Fruit fly (Drosophila melanogaster) whole organism, wandering third instar larva: ENCODE results near the gene Obp19a.
A peak's percentile ranks its signal among the peaks of the same experiment; 100 is the strongest.

ENCODE experiments used
- Abd-B ChIP-seq: fragments of >200 bp; optimal IDR thresholded peaks from 2 replicates; lab custom pipeline; 2017; ENCODE audit warnings: missing biosample characterization, missing genetic modification characterization
- CG9705 ChIP-seq: fragments of 200-800 bp; sonication (Bioruptor generic); optimal IDR thresholded peaks from 2 replicates; lab custom pipeline; 2018; ENCODE audit warnings: missing biosample characterization, mild to moderate bottlenecking, missing genetic modification characterization
- CrebA ChIP-seq: fragments of 200-800 bp; sonication (Bioruptor generic); optimal IDR thresholded peaks from 2 replicates; lab custom pipeline; 2016; ENCODE audit warnings: missing biosample characterization, mild to moderate bottlenecking, missing genetic modification characterization, borderline replicate concordance
- Dif ChIP-seq: fragments of 200-275, 200-300 bp; sonication (Bioruptor generic); optimal IDR thresholded peaks from 2 replicates; lab custom pipeline; 2018; ENCODE audit warnings: missing biosample characterization, missing genetic modification characterization; ENCODE audit not compliant: partially characterized antibody
- GATAd ChIP-seq: sonication (Bioruptor generic); optimal IDR thresholded peaks from 2 replicates; lab custom pipeline; 2016; ENCODE audit warnings: missing biosample characterization, missing genetic modification characterization
- HLH106 ChIP-seq: fragments of 200-800 bp; optimal IDR thresholded peaks from 3 replicates; lab custom pipeline; 2019; ENCODE audit warnings: missing biosample characterization, mild to moderate bottlenecking, missing genetic modification characterization, moderate library complexity
- Hnf4 ChIP-seq: fragments of 200-800 bp; sonication (Bioruptor generic); optimal IDR thresholded peaks from 2 replicates; lab custom pipeline; 2016; ENCODE audit warnings: missing biosample characterization, mild to moderate bottlenecking, missing genetic modification characterization
- Hr83 ChIP-seq: fragments of 200-300 bp; sonication (Bioruptor generic); optimal IDR thresholded peaks from 2 replicates; lab custom pipeline; 2016; ENCODE audit warnings: missing biosample characterization, mild to moderate bottlenecking, missing genetic modification characterization, moderate library complexity; ENCODE audit not compliant: poor library complexity, severe bottlenecking
- Jra ChIP-seq: sonication (Bioruptor generic); optimal IDR thresholded peaks from 2 replicates; lab custom pipeline; 2016; ENCODE audit warnings: missing biosample characterization, missing genetic modification characterization
- Mio ChIP-seq: sonication (Bioruptor generic); optimal IDR thresholded peaks from 2 replicates; lab custom pipeline; 2016; ENCODE audit warnings: missing biosample characterization, missing genetic modification characterization
- Myc ChIP-seq: fragments of >200 bp; optimal IDR thresholded peaks from 2 replicates; lab custom pipeline; 2017
- N ChIP-seq: fragments of >200 bp; optimal IDR thresholded peaks from 2 replicates; lab custom pipeline; 2018; ENCODE audit warnings: missing biosample characterization, missing external identifiers, missing genetic modification characterization
- Rel ChIP-seq, 2 experiments: fragments of 200-800 bp; sonication (Bioruptor generic) in 1 of 2; optimal IDR thresholded peaks; 2 replicates in 1 of 2; 3 replicates in 1 of 2; lab custom pipeline; 2016 to 2019; ENCODE audit warnings: mild to moderate bottlenecking in 2 of 2, missing biosample characterization in 2 of 2, missing genetic modification characterization in 2 of 2, moderate library complexity in 1 of 2
- Sp1 ChIP-seq: fragments of 200-800 bp; sonication (Bioruptor generic); optimal IDR thresholded peaks from 3 replicates; lab custom pipeline; 2019; ENCODE audit warnings: missing biosample characterization, mild to moderate bottlenecking, missing genetic modification characterization, moderate library complexity
- Vsx2 ChIP-seq: fragments of 200-300, 225-300 bp; sonication (Bioruptor generic); optimal IDR thresholded peaks from 2 replicates; lab custom pipeline; 2018; ENCODE audit warnings: missing biosample characterization, missing genetic modification characterization; ENCODE audit not compliant: partially characterized antibody
- br ChIP-seq: fragments of 200-800 bp; sonication (Bioruptor generic); optimal IDR thresholded peaks from 2 replicates; lab custom pipeline; 2016; ENCODE audit warnings: missing biosample characterization, missing genetic modification characterization
- brk ChIP-seq: fragments of 200-800 bp; sonication (Bioruptor generic); optimal IDR thresholded peaks from 2 replicates; lab custom pipeline; 2016; ENCODE audit warnings: missing biosample characterization, mild to moderate bottlenecking, missing genetic modification characterization
- dl ChIP-seq, 2 experiments: fragments of 175-275, 200-275 bp in 1 of 2; fragments of 200-275 bp in 1 of 2; sonication (Bioruptor generic); optimal IDR thresholded peaks; lab custom pipeline; 2018; ENCODE audit warnings: mild to moderate bottlenecking in 2 of 2, missing biosample characterization in 2 of 2, missing genetic modification characterization in 2 of 2, moderate library complexity in 2 of 2; ENCODE audit not compliant: partially characterized antibody in 2 of 2, insufficient read depth in 1 of 2
- dmrt93B ChIP-seq: fragments of 200-800 bp; sonication (Bioruptor generic); optimal IDR thresholded peaks from 2 replicates; lab custom pipeline; 2018; ENCODE audit warnings: missing biosample characterization, mild to moderate bottlenecking, missing genetic modification characterization
- dsf ChIP-seq: sonication (Bioruptor generic); optimal IDR thresholded peaks from 2 replicates; lab custom pipeline; 2016; ENCODE audit warnings: missing biosample characterization, missing genetic modification characterization, borderline replicate concordance
- ey ChIP-seq: fragments of 200-800 bp; sonication (Bioruptor generic); optimal IDR thresholded peaks from 2 replicates; lab custom pipeline; 2016; ENCODE audit warnings: missing biosample characterization, missing genetic modification characterization
- fru ChIP-seq: fragments of 200-800 bp; sonication (Bioruptor generic); optimal IDR thresholded peaks from 3 replicates; lab custom pipeline; 2016; ENCODE audit warnings: missing biosample characterization, mild to moderate bottlenecking, missing genetic modification characterization
- h ChIP-seq: fragments of 200-800 bp; sonication (Bioruptor generic); optimal IDR thresholded peaks from 3 replicates; lab custom pipeline; 2016; ENCODE audit warnings: missing biosample characterization, mild to moderate bottlenecking, missing genetic modification characterization
- jim ChIP-seq: fragments of 175-275, 200-325 bp; sonication (Bioruptor generic); optimal IDR thresholded peaks from 2 replicates; lab custom pipeline; 2016; ENCODE audit warnings: missing biosample characterization, mild to moderate bottlenecking, missing genetic modification characterization
- lola ChIP-seq: fragments of >200 bp; optimal IDR thresholded peaks from 2 replicates; lab custom pipeline; 2017; ENCODE audit warnings: missing biosample characterization, missing genetic modification characterization
- sage ChIP-seq: fragments of 200-800 bp; sonication (Bioruptor generic); optimal IDR thresholded peaks from 2 replicates; lab custom pipeline; 2016; ENCODE audit warnings: missing biosample characterization, mild to moderate bottlenecking, missing genetic modification characterization
- sv ChIP-seq: fragments of 200-800 bp; sonication (Bioruptor generic); optimal IDR thresholded peaks from 3 replicates; lab custom pipeline; 2016; ENCODE audit warnings: missing biosample characterization, missing genetic modification characterization
- tai ChIP-seq: sonication (Bioruptor generic); optimal IDR thresholded peaks from 2 replicates; lab custom pipeline; 2016; ENCODE audit warnings: missing biosample characterization, missing genetic modification characterization
- usp ChIP-seq: fragments of >200 bp; optimal IDR thresholded peaks from 2 replicates; lab custom pipeline; 2017; ENCODE audit warnings: missing biosample characterization, missing genetic modification characterization
- woc ChIP-seq: sonication (Bioruptor generic); optimal IDR thresholded peaks from 2 replicates; lab custom pipeline; 2016; ENCODE audit warnings: missing biosample characterization, mild to moderate bottlenecking, missing genetic modification characterization

The Obp19a gene

dm6 chrX:20415444-20415843, at the start of gene Obp19a:
Gene Obp19a, plus strand, starts transcription at chrX:20415744.
- TF ChIP-seq dmrt93B (GFP tag; lab: Kevin White, UChicago): no peak
- no peak for TF ChIP-seq br (GFP tag; lab: Kevin White, UChicago)
- TF ChIP-seq Hnf4 (GFP tag; lab: Kevin White, UChicago): no peak
- TF ChIP-seq Sp1 (GFP tag; lab: Kevin White, UChicago): no peak
- no peak for TF ChIP-seq usp
- no peak for TF ChIP-seq jim
- TF ChIP-seq Jra (GFP tag; lab: Kevin White, UChicago): no peak
- TF ChIP-seq ey (GFP tag; lab: Kevin White, UChicago): no peak

dm6 chrX:20376422-20376821, 39.1 kb upstream of the Obp19a start, which contains the start of gene CG12679:
Gene CG12679, minus strand, starts transcription at chrX:20376522.
- TF ChIP-seq CrebA (no peak), Sp1 (GFP tag; lab: Kevin White, UChicago) (no peak), jim (no peak), Hnf4 (GFP tag; lab: Kevin White, UChicago) (no peak), Jra (GFP tag; lab: Kevin White, UChicago) (no peak)

- TF ChIP-seq Vsx2 (GFP tag; lab: Kevin White, UChicago) (no peak), Jra (GFP tag; lab: Kevin White, UChicago) (no peak), fru (GFP tag; lab: Kevin White, UChicago) (no peak), HLH106 (no peak), sage (GFP tag; lab: Kevin White, UChicago) (no peak), Abd-B (no peak), dmrt93B (GFP tag; lab: Kevin White, UChicago) (no peak), GATAd (GFP tag; lab: Kevin White, UChicago) (no peak), Mio (GFP tag; lab: Kevin White, UChicago) (no peak), Dif (GFP tag; lab: Kevin White, UChicago) (no peak), CrebA (no peak), woc (GFP tag; lab: Kevin White, UChicago) (no peak), Hr83 (GFP tag; lab: Kevin White, UChicago) (no peak), brk (GFP tag; lab: Kevin White, UChicago) (no peak), sv (GFP tag; lab: Kevin White, UChicago) (no peak), Myc (lab: Kevin White, UChicago) (no peak)
- TF ChIP-seq, all 38 proteins: peak for 0
Observed at dm6 chrX:20385865-20386264, 29.7 kb upstream of the Obp19a start.

- TF ChIP-seq dsf (no peak), Hnf4 (GFP tag; lab: Kevin White, UChicago) (no peak), CrebA (no peak), GATAd (GFP tag; lab: Kevin White, UChicago) (no peak), jim (no peak), h (GFP tag; lab: Kevin White, UChicago) (no peak), ey (GFP tag; lab: Kevin White, UChicago) (no peak), lola (no peak), Myc (lab: Kevin White, UChicago) (no peak), CG9705 (GFP tag; lab: Kevin White, UChicago) (no peak)
Observed at dm6 chrX:20389633-20390032, 25.9 kb upstream of the Obp19a start.

- TF ChIP-seq fru (GFP tag; lab: Kevin White, UChicago): no peak
- no peak for TF ChIP-seq Rel (GFP tag; optimal IDR thresholded peaks at IDR 0.05; lab: Kevin White, UChicago)
- TF ChIP-seq Rel (tag; optimal IDR thresholded peaks at IDR 0.05; lab: Kevin White, UChicago): no peak
- no peak for TF ChIP-seq Hr83 (GFP tag; lab: Kevin White, UChicago)
- TF ChIP-seq Sp1 (GFP tag; lab: Kevin White, UChicago): no peak
- TF ChIP-seq GATAd (GFP tag; lab: Kevin White, UChicago): no peak
Observed at dm6 chrX:20390706-20391105, 24.8 kb upstream of the Obp19a start, which contains the start of gene jb. Gene jb, minus strand, starts transcription at chrX:20390806.

- TF ChIP-seq dl (GFP tag; optimal IDR thresholded peaks at IDR 0.05; lab: Kevin White, UChicago; ENCODE audit: insufficient read depth in 1 of 2, partially characterized antibody in 2 of 2) (no peak), woc (GFP tag; lab: Kevin White, UChicago) (no peak), Myc (lab: Kevin White, UChicago) (peak; percentile 37), Abd-B (no peak), h (GFP tag; lab: Kevin White, UChicago) (no peak), tai (no peak), dsf (no peak), N (no peak)
Observed at dm6 chrX:20391230-20391629, 24.3 kb upstream of the Obp19a start.
